Worm (Caenorhabditis elegans) whole organism, early embryonic: ENCODE measurements around the gene Y62E10A.23.

Source experiments
- B0310.2 ChIP-seq: sonication (generic microtip); optimal IDR thresholded peaks from 2 replicates; lab custom pipeline; 2016; ENCODE audit warnings: mild to moderate bottlenecking, missing genetic modification characterization, missing compliant biosample characterization
- F13C5.2 ChIP-seq: sonication (generic microtip); optimal IDR thresholded peaks from 2 replicates; lab custom pipeline; 2017; ENCODE audit warnings: mild to moderate bottlenecking, missing genetic modification characterization, inconsistent platforms, missing compliant biosample characterization
- aly-1 ChIP-seq: sonication (generic microtip); optimal IDR thresholded peaks from 2 replicates; lab custom pipeline; 2016; ENCODE audit warnings: missing genetic modification characterization, missing compliant biosample characterization
- ama-1 ChIP-seq: fragments of 150-350 bp; optimal IDR thresholded peaks from 2 replicates; lab custom pipeline; 2014
- ceh-13 ChIP-seq: fragments of 200-800 bp; sonication (Bioruptor generic); optimal IDR thresholded peaks from 2 replicates; lab custom pipeline; 2018; ENCODE audit warnings: mild to moderate bottlenecking, missing genetic modification characterization, missing compliant biosample characterization
- ceh-36 ChIP-seq: sonication (generic microtip); optimal IDR thresholded peaks from 2 replicates; lab custom pipeline; 2016; ENCODE audit warnings: missing genetic modification characterization, inconsistent platforms, missing compliant biosample characterization
- ets-7 ChIP-seq: sonication (generic microtip); optimal IDR thresholded peaks from 2 replicates; lab custom pipeline; 2016; ENCODE audit warnings: missing genotype, missing genetic modification characterization, missing compliant biosample characterization
- flt-1 ChIP-seq: fragments of 200-800 bp; sonication (Bioruptor generic); IDR thresholded peaks from 2 replicates; pipeline ENCODE4 v1.3.6; 2022; ENCODE audit warnings: missing genetic modification characterization, missing compliant biosample characterization
- hmbx-1 ChIP-seq: sonication (generic microtip); optimal IDR thresholded peaks from 2 replicates; lab custom pipeline; 2016; ENCODE audit warnings: mild to moderate bottlenecking, missing genetic modification characterization, missing compliant biosample characterization
- hmg-4 ChIP-seq: fragments of 200-800 bp; sonication (Bioruptor generic); optimal IDR thresholded peaks from 2 replicates; lab custom pipeline; 2018; ENCODE audit warnings: mild to moderate bottlenecking, missing genetic modification characterization, missing compliant biosample characterization
- hnd-1 ChIP-seq: sonication (generic microtip); optimal IDR thresholded peaks from 2 replicates; lab custom pipeline; 2016; ENCODE audit warnings: missing genetic modification characterization, missing compliant biosample characterization
- pes-1 ChIP-seq: fragments of 200-800 bp; sonication (Bioruptor generic); IDR thresholded peaks from 2 replicates; pipeline ENCODE4 v1.3.6; 2022; ENCODE audit warnings: missing genetic modification reagents, missing genetic modification characterization, missing compliant biosample characterization
- scrt-1 ChIP-seq: fragments of 200-800 bp; sonication (Bioruptor generic); IDR thresholded peaks from 2 replicates; pipeline ENCODE4 v1.3.6; 2022; ENCODE audit warnings: missing genetic modification characterization, missing compliant biosample characterization
- sea-1 ChIP-seq: fragments of 200-800 bp; sonication (Bioruptor generic); conservative IDR thresholded peaks from 2 replicates; pipeline ENCODE4 v1.3.6; 2022; ENCODE audit warnings: missing genetic modification characterization, missing compliant biosample characterization
- tbx-11 ChIP-seq: fragments of 200-800 bp; sonication (Bioruptor generic); IDR thresholded peaks from 2 replicates; pipeline ENCODE4 v1.3.6; 2022; ENCODE audit warnings: missing genetic modification characterization, missing compliant biosample characterization
- tbx-37 ChIP-seq: fragments of 200-800 bp; sonication (Bioruptor generic); conservative IDR thresholded peaks from 2 replicates; pipeline ENCODE4 v1.3.6; 2022; ENCODE audit warnings: missing genetic modification reagents, missing genetic modification characterization, missing compliant biosample characterization
- tra-4 ChIP-seq: sonication (generic microtip); optimal IDR thresholded peaks from 2 replicates; lab custom pipeline; 2017; ENCODE audit warnings: missing genetic modification characterization, missing compliant biosample characterization

The Y62E10A.23 gene

DNA sequence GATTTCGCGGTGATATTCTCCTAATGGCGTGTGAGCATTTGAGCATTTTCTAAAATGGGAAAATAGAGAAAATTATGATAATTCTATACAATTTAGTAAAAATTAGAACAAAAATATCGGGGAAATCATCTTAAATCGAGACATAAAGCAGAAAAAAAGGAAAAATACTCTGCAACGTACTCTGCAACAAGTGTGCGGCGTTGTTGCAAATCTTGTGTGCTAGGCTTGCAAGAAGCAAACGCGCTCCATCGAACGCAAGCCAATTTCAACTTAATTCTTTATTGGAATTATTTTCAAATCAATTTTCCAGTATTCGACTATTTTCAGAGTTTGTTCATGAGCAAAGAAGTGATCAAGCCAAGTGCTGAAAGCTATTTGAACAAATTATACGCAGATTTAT is at the start of gene Y62E10A.23, which contains the start of the genes Y62E10A.20 and mdt-9:
TSS of gene Y62E10A.23 (plus strand) at position 282 of the 400 bp plus-strand sequence.
TSS of gene Y62E10A.20 (minus strand) at position 49 of the 400 bp plus-strand sequence.
TSS of gene mdt-9 (plus strand) at position 338 of the 400 bp plus-strand sequence.
- TF ChIP-seq F13C5.2 (peak; percentile 88), hmg-4 (GFP tag; lab: Kevin White, UChicago) (peak; percentile 19), ceh-36 (tag; lab: Kevin White, UChicago) (peak; percentile 65), ets-7 (tag; lab: Kevin White, UChicago) (peak; percentile 26), flt-1 (GFP tag; lab: Robert Waterston, UW) (peak; percentile 61), tbx-37 (GFP tag; lab: Robert Waterston, UW) (peak; percentile 58; the same call in 1 of the 2 replicates), sea-1 (GFP tag; lab: Robert Waterston, UW) (peak; percentile 77), pes-1 (GFP tag; lab: Robert Waterston, UW) (peak; percentile 69), hmbx-1 (peak; percentile 48), tra-4 (tag; lab: Kevin White, UChicago) (no peak), hnd-1 (tag; lab: Kevin White, UChicago) (peak; percentile 23), B0310.2 (no peak), ceh-13 (GFP tag; lab: Kevin White, UChicago) (peak; percentile 60), aly-1 (tag; lab: Kevin White, UChicago) (peak; percentile 53), scrt-1 (GFP tag; lab: Robert Waterston, UW) (peak; percentile 67; the same call in 1 of the 2 replicates), ama-1 (lab: Kevin White, UChicago) (no peak), tbx-11 (GFP tag; lab: Robert Waterston, UW) (peak; percentile 58; the same call in 1 of the 2 replicates)

DNA sequence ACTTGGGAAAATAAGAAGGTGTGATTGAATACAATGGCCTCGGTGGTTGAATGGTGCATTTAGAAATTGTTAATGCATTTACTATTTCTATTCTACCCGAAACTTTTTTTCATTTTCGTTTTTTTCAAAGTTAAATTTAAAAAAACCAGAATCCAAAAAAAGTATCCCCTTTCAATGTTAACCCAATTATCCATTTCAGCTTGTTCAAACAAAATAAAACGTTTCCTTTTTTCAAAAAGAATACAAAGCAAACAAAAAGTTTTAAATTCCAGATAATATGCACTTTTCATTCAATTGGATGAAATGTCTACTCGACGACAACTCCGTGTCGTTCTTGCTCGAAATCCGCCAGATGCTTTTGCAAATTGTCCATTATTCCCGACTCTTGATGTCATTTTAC is 43.6 kb upstream of the Y62E10A.23 start, which contains the start of gene W02A2.5:
TSS of gene W02A2.5 (plus strand) at position 301 of the 400 bp plus-strand sequence.
- TF ChIP-seq tbx-37 (GFP tag; lab: Robert Waterston, UW) = no peak

DNA sequence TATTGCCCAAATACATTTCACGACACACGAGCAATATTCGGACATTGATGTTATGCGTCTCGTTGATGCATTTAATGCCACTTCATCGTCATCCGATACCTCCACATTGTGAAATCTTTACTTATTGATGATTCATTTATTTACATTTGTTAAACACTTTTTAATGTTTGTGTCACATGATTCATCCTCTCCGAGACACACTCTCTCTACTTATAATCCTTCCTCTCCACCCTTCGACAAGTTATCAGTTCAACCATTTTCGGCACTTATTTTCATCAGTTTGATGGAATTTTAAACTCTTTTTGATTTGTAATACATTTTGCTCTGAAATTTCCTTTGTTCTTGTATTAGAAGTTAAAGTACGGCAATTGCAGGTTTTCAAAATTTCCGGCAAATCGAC is 40.0 kb upstream of the Y62E10A.23 start:
- TF ChIP-seq flt-1 (GFP tag; lab: Robert Waterston, UW) (no peak), hmbx-1 (no peak)

DNA sequence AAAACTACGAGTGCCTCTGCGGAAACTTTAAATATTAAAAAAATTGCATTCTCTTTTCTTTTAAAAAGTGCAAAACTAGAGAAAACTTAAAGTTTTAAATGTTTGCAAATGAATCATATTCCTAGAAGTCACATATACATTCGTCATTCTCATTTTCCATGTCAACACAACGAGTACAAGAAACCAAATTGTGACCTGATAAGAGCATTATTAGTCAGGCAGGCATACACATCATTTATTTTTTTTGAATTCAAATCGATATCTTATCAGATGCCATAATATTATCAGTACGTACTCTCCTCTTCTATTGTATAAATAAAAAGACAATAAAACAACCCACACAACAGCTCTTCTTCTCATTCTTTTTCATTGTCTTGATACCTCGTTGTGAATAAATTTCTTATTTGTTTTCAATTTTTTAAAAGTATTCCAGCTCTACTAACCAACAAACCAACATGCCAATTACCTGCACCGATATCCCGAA is 38.9 kb upstream of the Y62E10A.23 start, which contains the start of gene W02A2.9:
TSS of gene W02A2.9 (plus strand) at position 434 of the 484 bp plus-strand sequence.
- TF ChIP-seq ets-7 (tag; lab: Kevin White, UChicago) (no peak), ceh-36 (tag; lab: Kevin White, UChicago) (no peak), scrt-1 (GFP tag; lab: Robert Waterston, UW) (no peak), aly-1 (tag; lab: Kevin White, UChicago) (no peak), hmbx-1 (no peak), flt-1 (GFP tag; lab: Robert Waterston, UW) (no peak), tra-4 (tag; lab: Kevin White, UChicago) (no peak), tbx-37 (GFP tag; lab: Robert Waterston, UW) (no peak), F13C5.2 (no peak), tbx-11 (GFP tag; lab: Robert Waterston, UW) (no peak), B0310.2 (no peak), hmg-4 (GFP tag; lab: Kevin White, UChicago) (no peak), ama-1 (lab: Kevin White, UChicago) (no peak), sea-1 (GFP tag; lab: Robert Waterston, UW) (no peak), hnd-1 (tag; lab: Kevin White, UChicago) (no peak), pes-1 (GFP tag; lab: Robert Waterston, UW) (no peak), ceh-13 (GFP tag; lab: Kevin White, UChicago) (no peak)

DNA sequence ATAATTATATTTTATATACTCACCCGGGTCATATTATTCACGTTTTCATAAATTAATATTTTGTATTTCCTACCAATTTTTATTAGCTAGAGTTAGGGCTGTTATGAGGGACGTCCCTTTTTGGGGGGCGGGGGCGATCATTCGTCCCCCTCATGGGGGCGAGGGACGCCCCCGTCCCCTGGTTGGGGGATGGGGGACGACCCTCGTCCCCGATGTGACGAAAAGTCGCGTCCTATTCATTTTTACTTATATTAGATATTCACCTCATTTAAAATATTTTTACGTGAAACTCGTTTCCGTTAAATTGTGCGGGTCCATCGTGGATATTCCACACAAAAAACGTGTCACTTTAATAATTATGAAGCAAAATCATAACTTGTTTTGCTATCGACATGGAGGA is 37.5 kb upstream of the Y62E10A.23 start, which contains the start of gene W02A2.12:
TSS of gene W02A2.12 (minus strand) at position 240 of the 400 bp plus-strand sequence.
- TF ChIP-seq hmbx-1 = no peak
- no peak for TF ChIP-seq aly-1 (tag; lab: Kevin White, UChicago)
- no peak for TF ChIP-seq hmg-4 (GFP tag; lab: Kevin White, UChicago)
- TF ChIP-seq B0310.2 = no peak
- no peak for TF ChIP-seq tbx-37 (GFP tag; lab: Robert Waterston, UW)
- no peak for TF ChIP-seq sea-1 (GFP tag; lab: Robert Waterston, UW)
- TF ChIP-seq ceh-36 (tag; lab: Kevin White, UChicago) = no peak
- TF ChIP-seq scrt-1 (GFP tag; lab: Robert Waterston, UW) = no peak
- TF ChIP-seq flt-1 (GFP tag; lab: Robert Waterston, UW) = no peak
- no peak for TF ChIP-seq tra-4 (tag; lab: Kevin White, UChicago)
- no peak for TF ChIP-seq ets-7 (tag; lab: Kevin White, UChicago)
- no peak for TF ChIP-seq ama-1 (lab: Kevin White, UChicago)
- TF ChIP-seq ceh-13 (GFP tag; lab: Kevin White, UChicago) = no peak
- TF ChIP-seq tbx-11 (GFP tag; lab: Robert Waterston, UW) = no peak
- no peak for TF ChIP-seq F13C5.2

DNA sequence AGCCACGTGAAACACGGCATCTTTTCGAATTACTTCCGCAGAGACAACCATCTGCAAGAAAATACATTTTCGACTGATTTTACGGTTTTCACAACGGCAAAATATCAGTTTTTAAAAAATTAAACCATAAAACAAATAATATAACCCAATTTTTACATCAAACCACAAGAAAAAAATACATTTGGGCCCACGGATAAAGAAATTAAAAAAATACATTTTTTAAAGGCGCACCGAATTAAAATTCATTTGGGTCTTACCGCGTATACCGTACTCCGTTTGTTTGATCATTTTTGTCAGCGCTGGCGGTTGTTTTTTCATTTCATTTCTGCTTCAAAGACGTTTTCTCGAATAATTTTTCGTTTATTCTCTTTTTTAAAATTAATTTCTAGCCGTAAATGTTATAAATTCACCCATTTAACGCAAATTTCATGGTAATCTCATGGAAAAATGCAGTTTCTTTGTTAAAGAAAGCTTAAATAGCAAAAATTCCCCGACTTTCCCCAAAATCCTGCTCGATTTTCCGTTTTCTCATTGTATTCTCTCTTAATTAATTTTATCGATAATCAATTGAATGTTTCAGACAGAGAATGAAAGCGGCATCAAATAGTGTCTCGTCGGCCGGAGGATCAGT is 32.9 kb upstream of the Y62E10A.23 start, which contains the start of the genes rec-8 and mex-5:
TSS of gene rec-8 (minus strand) at position 51 of the 631 bp plus-strand sequence.
TSS of gene mex-5 (plus strand) at position 581 of the 631 bp plus-strand sequence.
- no peak for TF ChIP-seq pes-1 (GFP tag; lab: Robert Waterston, UW)
- TF ChIP-seq flt-1 (GFP tag; lab: Robert Waterston, UW) = no peak
- TF ChIP-seq tra-4 (tag; lab: Kevin White, UChicago) = no peak
- no peak for TF ChIP-seq aly-1 (tag; lab: Kevin White, UChicago)
- no peak for TF ChIP-seq hmg-4 (GFP tag; lab: Kevin White, UChicago)
- TF ChIP-seq hmbx-1 = no peak
- TF ChIP-seq hnd-1 (tag; lab: Kevin White, UChicago) = no peak
- no peak for TF ChIP-seq scrt-1 (GFP tag; lab: Robert Waterston, UW)
- TF ChIP-seq F13C5.2 = no peak
- no peak for TF ChIP-seq tbx-11 (GFP tag; lab: Robert Waterston, UW)
- TF ChIP-seq B0310.2 = no peak
- no peak for TF ChIP-seq tbx-37 (GFP tag; lab: Robert Waterston, UW)
- TF ChIP-seq ceh-36 (tag; lab: Kevin White, UChicago) = no peak
